Worm (Caenorhabditis elegans) whole organism, L2 larva: Measurements from ENCODE around the gene Y75B8A.31.
A peak's percentile ranks its signal among the peaks of the same experiment; 100 is the strongest.

Source experiments
- C34F6.9 ChIP-seq: fragments of 150-350 bp; optimal IDR thresholded peaks from 2 replicates; lab custom pipeline; 2014; ENCODE audit warnings: missing biosample characterization, missing genetic modification characterization
- F13H6.1 ChIP-seq: sonication (generic microtip); optimal IDR thresholded peaks from 2 replicates; lab custom pipeline; 2016; ENCODE audit warnings: missing genetic modification characterization, missing compliant biosample characterization
- ZK546.5 ChIP-seq: sonication (generic microtip); optimal IDR thresholded peaks from 2 replicates; lab custom pipeline; 2017; ENCODE audit warnings: missing biosample characterization, missing genetic modification characterization
- alr-1 ChIP-seq: fragments of 150-350 bp; optimal IDR thresholded peaks from 2 replicates; lab custom pipeline; 2014; ENCODE audit warnings: missing biosample characterization, missing genetic modification characterization
- aly-2 ChIP-seq: fragments of 150-350 bp; optimal IDR thresholded peaks from 2 replicates; lab custom pipeline; 2014; ENCODE audit warnings: missing biosample characterization, missing genetic modification characterization
- ama-1 ChIP-seq: fragments of 150-350 bp; optimal IDR thresholded peaks from 2 replicates; lab custom pipeline; 2018; ENCODE audit warnings: inconsistent platforms
- blmp-1 ChIP-seq: sonication (generic microtip); optimal IDR thresholded peaks from 2 replicates; lab custom pipeline; 2017; ENCODE audit warnings: missing genetic modification characterization, mild to moderate bottlenecking, missing compliant biosample characterization, antibody characterized with exemption, moderate library complexity; ENCODE audit not compliant: insufficient read depth
- ceh-16 ChIP-seq: fragments of 150-350 bp; optimal IDR thresholded peaks from 2 replicates; lab custom pipeline; 2014; ENCODE audit warnings: missing biosample characterization, missing genetic modification characterization
- ceh-82 ChIP-seq: fragments of 150-350 bp; optimal IDR thresholded peaks from 2 replicates; lab custom pipeline; 2014; ENCODE audit warnings: missing biosample characterization, missing genetic modification characterization
- crh-2 ChIP-seq: sonication (generic microtip); optimal IDR thresholded peaks from 2 replicates; lab custom pipeline; 2017; ENCODE audit warnings: missing biosample characterization, missing genetic modification characterization
- dmd-4 ChIP-seq: sonication (generic microtip); optimal IDR thresholded peaks from 2 replicates; lab custom pipeline; 2017; ENCODE audit warnings: missing biosample characterization, missing genetic modification characterization
- egl-27 ChIP-seq: sonication (generic microtip); optimal IDR thresholded peaks from 3 replicates; lab custom pipeline; 2017; ENCODE audit warnings: missing biosample characterization, missing genetic modification reagents, missing genetic modification characterization
- elt-1 ChIP-seq: fragments of 150-350 bp; optimal IDR thresholded peaks from 2 replicates; lab custom pipeline; 2014; ENCODE audit warnings: missing biosample characterization, missing genetic modification characterization
- elt-3 ChIP-seq: sonication (generic microtip); optimal IDR thresholded peaks from 2 replicates; lab custom pipeline; 2017; ENCODE audit warnings: missing biosample characterization, missing genetic modification characterization
- fos-1 ChIP-seq: fragments of 150-350 bp; optimal IDR thresholded peaks from 2 replicates; lab custom pipeline; 2014; ENCODE audit warnings: missing biosample characterization, missing genetic modification characterization
- gmeb-1 ChIP-seq: fragments of 150-350 bp; optimal IDR thresholded peaks from 2 replicates; lab custom pipeline; 2014; ENCODE audit warnings: missing biosample characterization, missing genetic modification characterization
- lin-11 ChIP-seq: fragments of 150-350 bp; sonication (generic microtip); optimal IDR thresholded peaks from 2 replicates; lab custom pipeline; 2014; ENCODE audit warnings: missing biosample characterization, missing genetic modification characterization, inconsistent platforms, mixed read lengths
- lin-39 ChIP-seq: fragments of 150-350 bp; optimal IDR thresholded peaks from 2 replicates; lab custom pipeline; 2014; ENCODE audit warnings: missing biosample characterization, missing genetic modification reagents, missing genetic modification characterization
- lsy-2 ChIP-seq, 2 experiments: fragments of 150-350 bp in 1 of 2; sonication (generic microtip) in 1 of 2; optimal IDR thresholded peaks; 2 replicates each; lab custom pipeline; 2014 to 2017; ENCODE audit warnings: missing biosample characterization in 2 of 2, missing genetic modification characterization in 2 of 2
- mab-5 ChIP-seq: fragments of 150-350 bp; optimal IDR thresholded peaks from 2 replicates; lab custom pipeline; 2014; ENCODE audit warnings: missing biosample characterization, missing genetic modification characterization
- mbf-1 ChIP-seq: sonication (generic microtip); optimal IDR thresholded peaks from 2 replicates; lab custom pipeline; 2017; ENCODE audit warnings: missing biosample characterization, missing genetic modification characterization
- mdl-1 ChIP-seq, 2 experiments: fragments of 150-350 bp in 1 of 2; sonication (generic microtip) in 1 of 2; optimal IDR thresholded peaks; 2 replicates each; lab custom pipeline; 2017; ENCODE audit warnings: missing biosample characterization in 2 of 2, missing genetic modification characterization in 2 of 2
- nhr-10 ChIP-seq: sonication (generic microtip); optimal IDR thresholded peaks from 2 replicates; lab custom pipeline; 2017; ENCODE audit warnings: missing biosample characterization, missing genetic modification characterization
- nhr-11 ChIP-seq: fragments of 150-350 bp; optimal IDR thresholded peaks from 2 replicates; lab custom pipeline; 2014; ENCODE audit warnings: missing biosample characterization, missing genetic modification characterization
- nhr-12 ChIP-seq: fragments of 150-350 bp; optimal IDR thresholded peaks from 2 replicates; lab custom pipeline; 2014; ENCODE audit warnings: missing biosample characterization, missing genetic modification characterization
- nhr-129 ChIP-seq: fragments of 150-350 bp; optimal IDR thresholded peaks from 2 replicates; lab custom pipeline; 2014; ENCODE audit warnings: missing biosample characterization, missing genetic modification characterization
- nhr-21 ChIP-seq: fragments of 150-350 bp; optimal IDR thresholded peaks from 2 replicates; lab custom pipeline; 2014; ENCODE audit warnings: missing biosample characterization, missing genetic modification characterization
- nhr-23 ChIP-seq: fragments of 150-350 bp; optimal IDR thresholded peaks from 2 replicates; lab custom pipeline; 2014; ENCODE audit warnings: missing biosample characterization, missing genetic modification reagents, missing genetic modification characterization
- nhr-25 ChIP-seq: fragments of 150-350 bp; sonication (generic microtip); optimal IDR thresholded peaks from 3 replicates; lab custom pipeline; 2014; ENCODE audit warnings: missing biosample characterization, missing genetic modification characterization
- nhr-6 ChIP-seq: fragments of 150-350 bp; optimal IDR thresholded peaks from 2 replicates; lab custom pipeline; 2014; ENCODE audit warnings: missing biosample characterization, missing genetic modification characterization
- peb-1 ChIP-seq: fragments of 150-350 bp; optimal IDR thresholded peaks from 2 replicates; lab custom pipeline; 2014; ENCODE audit warnings: missing biosample characterization, missing genetic modification characterization
- skn-1 ChIP-seq: sonication (generic microtip); optimal IDR thresholded peaks from 2 replicates; lab custom pipeline; 2017; ENCODE audit warnings: missing biosample characterization, missing genetic modification characterization
- sma-3 ChIP-seq: sonication (generic microtip); optimal IDR thresholded peaks from 2 replicates; lab custom pipeline; 2016; ENCODE audit warnings: missing genetic modification reagents, missing genetic modification characterization, missing compliant biosample characterization
- sma-9 ChIP-seq, 2 experiments: fragments of 150-350 bp in 1 of 2; sonication (generic microtip) in 1 of 2; optimal IDR thresholded peaks; 2 replicates each; lab custom pipeline; 2014 to 2016; ENCODE audit warnings: missing genetic modification characterization in 2 of 2, mild to moderate bottlenecking in 1 of 2, missing biosample characterization in 1 of 2, missing compliant biosample characterization in 1 of 2, missing genetic modification reagents in 1 of 2, moderate library complexity in 1 of 2
- snpc-4 ChIP-seq: fragments of 150-350 bp; optimal IDR thresholded peaks from 2 replicates; lab custom pipeline; 2014; ENCODE audit warnings: missing biosample characterization, missing genetic modification characterization
- unc-39 ChIP-seq: fragments of 150-350 bp; optimal IDR thresholded peaks from 2 replicates; lab custom pipeline; 2014; ENCODE audit warnings: missing biosample characterization, missing genetic modification characterization
- unc-55 ChIP-seq: fragments of 150-350 bp; sonication (generic microtip); optimal IDR thresholded peaks from 3 replicates; lab custom pipeline; 2014; ENCODE audit warnings: missing biosample characterization, missing genetic modification reagents, missing genetic modification characterization
- zag-1 ChIP-seq: fragments of 150-350 bp; optimal IDR thresholded peaks from 2 replicates; lab custom pipeline; 2014; ENCODE audit warnings: missing biosample characterization, missing genetic modification characterization
- ztf-1 ChIP-seq: fragments of 200-800 bp; sonication (Bioruptor generic); conservative IDR thresholded peaks from 2 replicates; pipeline ENCODE4 v1.3.6; 2022; ENCODE audit warnings: missing genetic modification characterization, missing compliant biosample characterization
- ztf-4 ChIP-seq: fragments of 150-350 bp; optimal IDR thresholded peaks from 2 replicates; lab custom pipeline; 2014; ENCODE audit warnings: missing biosample characterization, missing genetic modification characterization

The Y75B8A.31 gene

ce11 chrIII:12372080-12373065 is 20.9 kb downstream of the Y75B8A.31 start:
- TF ChIP-seq ztf-4 = no peak
- no peak for TF ChIP-seq unc-55
- TF ChIP-seq alr-1 = no peak
- no peak for TF ChIP-seq nhr-23 (tag; lab: Kevin White, UChicago)
- no peak for TF ChIP-seq aly-2 (tag; lab: Kevin White, UChicago)
- no peak for TF ChIP-seq blmp-1
- TF ChIP-seq ztf-1 (GFP tag; lab: Robert Waterston, UW) = no peak
- no peak for TF ChIP-seq nhr-21

DNA sequence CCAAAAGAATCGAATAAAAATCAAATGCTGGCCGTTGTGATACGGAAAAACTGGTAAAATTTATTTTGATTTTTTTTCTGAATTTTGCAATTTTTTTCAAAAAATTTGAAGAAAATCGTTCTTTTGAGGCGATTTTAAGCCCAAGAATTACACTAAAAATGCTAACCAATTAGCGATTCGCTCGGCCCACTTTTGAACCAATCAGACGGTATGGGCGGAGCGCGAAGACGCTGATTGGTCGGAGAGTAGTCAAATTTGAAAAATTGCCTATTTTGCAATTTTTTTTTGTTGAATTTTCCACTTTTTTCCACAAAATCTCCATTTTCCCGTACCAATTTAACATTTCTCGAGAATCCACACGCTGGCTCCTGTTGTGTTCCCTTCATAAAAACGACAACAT is 21.9 kb downstream of the Y75B8A.31 start:
- TF ChIP-seq nhr-25 (tag; lab: Kevin White, UChicago) (no peak), nhr-129 (tag; lab: Kevin White, UChicago) (no peak), nhr-23 (tag; lab: Kevin White, UChicago) (no peak), fos-1 (no peak), ztf-4 (no peak), peb-1 (tag; lab: Kevin White, UChicago) (no peak), unc-39 (tag; lab: Kevin White, UChicago) (no peak), dmd-4 (tag; lab: Kevin White, UChicago) (no peak), nhr-10 (tag; lab: Kevin White, UChicago) (no peak), aly-2 (tag; lab: Kevin White, UChicago) (no peak), lsy-2 (tag; optimal IDR thresholded peaks at IDR 0.05; lab: Kevin White, UChicago) (no peak), sma-9 (GFP tag; optimal IDR thresholded peaks at IDR 0.05; lab: Kevin White, UChicago) (no peak), sma-9 (tag; optimal IDR thresholded peaks at IDR 0.05; lab: Kevin White, UChicago) (no peak), ama-1 (lab: Kevin White, UChicago) (no peak), sma-3 (no peak), elt-1 (tag; lab: Kevin White, UChicago) (no peak), nhr-11 (no peak), lin-11 (no peak)

DNA sequence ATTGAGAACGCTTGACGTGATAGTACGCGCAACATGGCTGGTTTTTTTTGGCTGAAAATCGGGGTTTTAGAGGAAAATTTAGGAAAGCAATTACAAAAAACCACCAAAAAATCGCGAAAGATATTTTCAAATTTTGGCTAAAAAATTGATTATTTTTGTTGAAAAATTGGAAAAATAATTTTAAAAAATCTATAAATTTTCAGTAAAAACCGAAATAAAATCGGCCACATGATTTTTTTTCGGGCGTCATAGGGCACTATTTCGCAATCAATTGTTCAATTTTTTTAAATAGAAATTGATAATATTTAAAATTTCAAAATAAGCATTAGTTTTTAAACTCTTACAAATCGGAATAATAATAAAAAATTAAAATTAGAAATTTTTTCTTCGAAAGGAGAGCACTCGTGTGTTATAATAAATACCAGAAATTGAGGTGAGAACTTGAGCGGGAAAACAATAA is 22.4 kb downstream of the Y75B8A.31 start, which contains the start of gene glrx-5:
TSS of gene glrx-5 (minus strand) at position 51 of the 460 bp plus-strand sequence.
- TF ChIP-seq ceh-16 (tag; lab: Kevin White, UChicago) = no peak
- no peak for TF ChIP-seq elt-3 (tag; lab: Kevin White, UChicago)
- no peak for TF ChIP-seq ztf-4
- TF ChIP-seq elt-1 (tag; lab: Kevin White, UChicago) = no peak
- TF ChIP-seq dmd-4 (tag; lab: Kevin White, UChicago) = no peak
- TF ChIP-seq sma-9 (GFP tag; optimal IDR thresholded peaks at IDR 0.05; lab: Kevin White, UChicago) = no peak
- no peak for TF ChIP-seq sma-9 (tag; optimal IDR thresholded peaks at IDR 0.05; lab: Kevin White, UChicago)
- no peak for TF ChIP-seq C34F6.9 (tag; lab: Kevin White, UChicago)
- TF ChIP-seq nhr-10 (tag; lab: Kevin White, UChicago) = no peak
- no peak for TF ChIP-seq unc-55

- TF ChIP-seq zag-1 (tag; lab: Kevin White, UChicago) = no peak
- no peak for TF ChIP-seq ceh-16 (tag; lab: Kevin White, UChicago)
- TF ChIP-seq mdl-1 (tag; optimal IDR thresholded peaks at IDR 0.05; lab: Kevin White, UChicago) = no peak
- TF ChIP-seq egl-27 (tag; lab: Kevin White, UChicago) = no peak
- TF ChIP-seq aly-2 (tag; lab: Kevin White, UChicago) = no peak
- TF ChIP-seq crh-2 (tag; lab: Kevin White, UChicago) = no peak
- TF ChIP-seq ceh-82 (tag; lab: Kevin White, UChicago) = no peak
These were observed 24.2 kb downstream of the Y75B8A.31 start for ce11 chrIII:12375614-12376013.

- no peak for TF ChIP-seq aly-2 (tag; lab: Kevin White, UChicago)
- TF ChIP-seq mab-5 = no peak
- peak in 1 of 2 experiments; percentile 63 for TF ChIP-seq lsy-2 (tag; optimal IDR thresholded peaks at IDR 0.05; lab: Kevin White, UChicago)
- no peak for TF ChIP-seq sma-3
- TF ChIP-seq nhr-23 (tag; lab: Kevin White, UChicago) = no peak
- no peak for TF ChIP-seq ceh-16 (tag; lab: Kevin White, UChicago)
- TF ChIP-seq dmd-4 (tag; lab: Kevin White, UChicago) = no peak
- TF ChIP-seq fos-1 = no peak
- TF ChIP-seq F13H6.1 (tag; lab: Kevin White, UChicago) = no peak
- TF ChIP-seq lin-39 = no peak
- TF ChIP-seq skn-1 (tag; lab: Kevin White, UChicago) = no peak
- no peak for TF ChIP-seq unc-39 (tag; lab: Kevin White, UChicago)
- TF ChIP-seq mdl-1 (tag; optimal IDR thresholded peaks at IDR 0.05; lab: Kevin White, UChicago) = no peak
- TF ChIP-seq gmeb-1 (tag; lab: Kevin White, UChicago) = peak; percentile 92
- no peak for TF ChIP-seq nhr-25 (tag; lab: Kevin White, UChicago)
- TF ChIP-seq ZK546.5 = no peak
- no peak for TF ChIP-seq nhr-11
- TF ChIP-seq nhr-6 (tag; lab: Kevin White, UChicago) = no peak
- TF ChIP-seq sma-9 (GFP tag; optimal IDR thresholded peaks at IDR 0.05; lab: Kevin White, UChicago) = no peak
- no peak for TF ChIP-seq sma-9 (tag; optimal IDR thresholded peaks at IDR 0.05; lab: Kevin White, UChicago)
- no peak for TF ChIP-seq mbf-1 (tag; lab: Kevin White, UChicago)
- TF ChIP-seq nhr-21 = no peak
- TF ChIP-seq ama-1 (lab: Kevin White, UChicago) = no peak
- TF ChIP-seq ztf-1 (GFP tag; lab: Robert Waterston, UW) = no peak
- no peak for TF ChIP-seq snpc-4 (tag; lab: Kevin White, UChicago)
- no peak for TF ChIP-seq nhr-12 (tag; lab: Kevin White, UChicago)
- TF ChIP-seq crh-2 (tag; lab: Kevin White, UChicago) = peak; percentile 1
These were observed 25.8 kb downstream of the Y75B8A.31 start, which contains the start of gene pph-4.2 for ce11 chrIII:12377198-12377662. pph-4.2 (minus strand) TSS chrIII:12377248.
